Fruit fly (Drosophila melanogaster): ENCODE measurements around the gene BomT3.
A peak's percentile ranks its signal among the peaks of the same experiment; 100 is the strongest.

The BomT3 gene

DNA sequence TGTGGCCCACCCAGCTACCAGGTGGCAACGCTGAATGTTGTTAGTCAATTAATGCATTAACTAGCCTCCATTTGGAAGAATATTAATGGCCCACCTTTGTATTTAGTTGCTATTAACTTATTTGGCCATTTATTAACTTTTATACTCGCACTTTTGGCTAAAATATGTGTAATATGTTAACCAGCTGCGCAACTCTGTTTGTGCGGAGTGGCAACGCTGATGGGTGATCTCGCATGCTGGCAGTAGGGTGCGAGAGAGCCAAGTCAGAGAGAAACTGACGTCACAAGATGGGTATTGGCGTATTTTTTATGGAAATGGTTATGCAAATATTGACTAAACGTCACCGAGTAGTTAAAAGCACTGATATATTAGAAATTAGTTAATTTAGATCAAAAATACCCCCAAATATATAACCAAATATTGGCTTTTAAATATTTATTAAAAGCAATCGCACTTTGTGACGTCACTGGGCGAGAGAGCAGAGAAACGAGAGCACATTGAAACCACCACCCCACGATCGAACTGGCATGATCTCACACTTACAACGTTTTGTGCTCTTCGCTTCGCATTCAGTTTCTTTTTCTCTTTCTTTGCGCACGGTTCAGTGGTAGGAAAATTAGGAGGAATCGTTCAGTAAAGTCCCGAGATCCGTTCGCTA is 44.4 kb downstream of the BomT3 start, which contains the start of gene how (continued):
- TF ChIP-seq Lpt (GFP tag; optimal IDR thresholded peaks at IDR 0.05) (peak; percentile 27), Hr39 (GFP tag; optimal IDR thresholded peaks at IDR 0.05) (peak; percentile 45), dac (GFP tag; optimal IDR thresholded peaks at IDR 0.05) (no peak), spab (GFP tag; optimal IDR thresholded peaks at IDR 0.05) (no peak), CG6854 (GFP tag; optimal IDR thresholded peaks at IDR 0.05) (peak; percentile 55), CG3919 (GFP tag; optimal IDR thresholded peaks at IDR 0.05) (peak; percentile 15), CG9139 (GFP tag; optimal IDR thresholded peaks at IDR 0.05) (no peak), CG6276 (GFP tag; optimal IDR thresholded peaks at IDR 0.05) (no peak), salr (GFP tag; optimal IDR thresholded peaks at IDR 0.05) (peak in 1 of 2 experiments; percentile 40), fd59A (GFP tag; optimal IDR thresholded peaks at IDR 0.05) (no peak), Met (GFP tag; optimal IDR thresholded peaks at IDR 0.05) (peak; percentile 42), Gug (GFP tag; IDR thresholded peaks at IDR 0.05) (no peak), fkh (GFP tag; optimal IDR thresholded peaks at IDR 0.05) (peak; percentile 7), fd85E (GFP tag; optimal IDR thresholded peaks at IDR 0.05) (no peak), CG7368 (GFP tag; optimal IDR thresholded peaks at IDR 0.05) (no peak), pdm3 (GFP tag; optimal IDR thresholded peaks at IDR 0.05) (no peak), CG10631 (GFP tag; optimal IDR thresholded peaks at IDR 0.05) (peak; percentile 19), CG31627 (GFP tag; optimal IDR thresholded peaks at IDR 0.05) (peak; percentile 41), CG11294 (GFP tag; IDR thresholded peaks at IDR 0.05) (no peak)

DNA sequence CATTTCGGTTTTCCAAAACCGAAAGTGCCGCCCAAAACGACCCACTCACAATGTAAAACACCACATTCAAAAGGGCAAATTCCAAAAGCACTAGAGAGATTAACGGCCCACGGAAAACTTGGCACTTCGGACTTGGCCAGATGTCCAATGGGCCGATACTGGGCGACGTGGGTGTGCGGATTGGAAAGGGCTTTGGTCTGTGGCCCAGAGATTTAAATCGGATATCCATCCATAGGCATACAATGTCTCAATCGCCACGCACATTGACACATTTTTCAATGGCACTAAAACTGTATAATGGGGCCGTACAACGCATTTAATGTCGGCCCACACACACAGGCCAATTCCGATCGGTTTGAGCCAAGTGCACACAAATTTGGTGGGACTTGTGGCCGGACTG is 45.8 kb downstream of the BomT3 start:
- no peak for TF ChIP-seq Eip75B (GFP tag; optimal IDR thresholded peaks at IDR 0.05)
- TF ChIP-seq CG15336 (GFP tag; IDR thresholded peaks at IDR 0.05) = no peak
- TF ChIP-seq CG11294 (GFP tag; IDR thresholded peaks at IDR 0.05) = no peak
- no peak for TF ChIP-seq CG1621 (tag; optimal IDR thresholded peaks at IDR 0.05)
- no peak for TF ChIP-seq esn (GFP tag; optimal IDR thresholded peaks at IDR 0.05)
- TF ChIP-seq CG6276 (GFP tag; optimal IDR thresholded peaks at IDR 0.05) = no peak
- no peak for TF ChIP-seq achi (GFP tag; optimal IDR thresholded peaks at IDR 0.05)
- TF ChIP-seq CG8319 (GFP tag; optimal IDR thresholded peaks at IDR 0.05) = no peak
- TF ChIP-seq dac (GFP tag; optimal IDR thresholded peaks at IDR 0.05) = no peak
- TF ChIP-seq CG34406 (GFP tag; optimal IDR thresholded peaks at IDR 0.05) = no peak
- TF ChIP-seq Sox102F (GFP tag; optimal IDR thresholded peaks at IDR 0.05) = no peak
- no peak for TF ChIP-seq salr (GFP tag; optimal IDR thresholded peaks at IDR 0.05)
- TF ChIP-seq pdm3 (GFP tag; optimal IDR thresholded peaks at IDR 0.05) = no peak
- no peak for TF ChIP-seq CG3032 (tag; optimal IDR thresholded peaks at IDR 0.05)
- no peak for TF ChIP-seq topi (GFP tag; optimal IDR thresholded peaks at IDR 0.05)
- no peak for TF ChIP-seq CG6163 (GFP tag; IDR thresholded peaks at IDR 0.05)

DNA sequence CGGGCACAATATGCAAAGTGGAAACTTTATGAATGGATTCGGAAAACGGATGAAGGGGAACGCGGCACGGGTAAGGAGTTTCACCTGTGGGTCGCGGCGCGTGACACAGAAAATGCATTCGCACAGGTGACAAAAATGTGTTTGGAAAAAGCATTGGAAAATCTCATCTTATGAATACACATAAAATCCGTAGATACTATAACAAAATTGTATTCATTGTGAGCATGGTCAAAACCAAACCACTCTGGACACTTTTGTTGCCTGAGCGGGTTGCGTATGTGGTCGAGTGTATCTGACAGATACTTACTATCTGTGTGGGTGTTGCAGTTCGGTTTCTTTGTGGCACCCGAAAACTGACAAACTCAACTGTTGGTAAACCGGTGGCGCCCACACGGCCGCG is 46.7 kb downstream of the BomT3 start:
- peak; percentile 86 for TF ChIP-seq CG32006 (GFP tag; optimal IDR thresholded peaks at IDR 0.05)
- no peak for TF ChIP-seq spab (GFP tag; optimal IDR thresholded peaks at IDR 0.05)
- peak; percentile 81 for TF ChIP-seq Sox14 (GFP tag; optimal IDR thresholded peaks at IDR 0.05)
- TF ChIP-seq topi (GFP tag; optimal IDR thresholded peaks at IDR 0.05) = peak; percentile 72
- TF ChIP-seq Met (GFP tag; optimal IDR thresholded peaks at IDR 0.05) = no peak
- peak; percentile 71 for TF ChIP-seq Gug (GFP tag; IDR thresholded peaks at IDR 0.05)
- TF ChIP-seq eg (GFP tag; IDR thresholded peaks at IDR 0.05) = peak; percentile 94
- peak; percentile 79 for TF ChIP-seq CG11294 (GFP tag; IDR thresholded peaks at IDR 0.05)
- peak; percentile 21 for TF ChIP-seq CG6808 (GFP tag; optimal IDR thresholded peaks at IDR 0.05)
- no peak for TF ChIP-seq vri (GFP tag; optimal IDR thresholded peaks at IDR 0.05)
- peak; percentile 80 for TF ChIP-seq achi (GFP tag; optimal IDR thresholded peaks at IDR 0.05)
- TF ChIP-seq CG8319 (GFP tag; optimal IDR thresholded peaks at IDR 0.05) = no peak
- no peak for TF ChIP-seq CG10669 (GFP tag; optimal IDR thresholded peaks at IDR 0.05)
- TF ChIP-seq CG11902 (GFP tag; optimal IDR thresholded peaks at IDR 0.05) = peak; percentile 35
- peak; percentile 65 for TF ChIP-seq lz (GFP tag; optimal IDR thresholded peaks at IDR 0.05)
- TF ChIP-seq Ets96B (tag; optimal IDR thresholded peaks at IDR 0.05) = peak; percentile 42
- peak; percentile 22 for TF ChIP-seq CG3032 (tag; optimal IDR thresholded peaks at IDR 0.05)
- no peak for TF ChIP-seq CG16779 (tag; optimal IDR thresholded peaks at IDR 0.05)
- TF ChIP-seq CG8632 (GFP tag; optimal IDR thresholded peaks at IDR 0.05) = no peak
- TF ChIP-seq CG6163 (GFP tag; IDR thresholded peaks at IDR 0.05) = peak; percentile 90
- peak; percentile 71 for TF ChIP-seq esn (GFP tag; optimal IDR thresholded peaks at IDR 0.05)
- no peak for TF ChIP-seq Eip93F (GFP tag; optimal IDR thresholded peaks at IDR 0.05)
- TF ChIP-seq CG6792 (GFP tag; optimal IDR thresholded peaks at IDR 0.05) = peak; percentile 70
- TF ChIP-seq net (GFP tag; optimal IDR thresholded peaks at IDR 0.05) = peak; percentile 84
- peak; percentile 66 for TF ChIP-seq cyc (GFP tag; optimal IDR thresholded peaks at IDR 0.05)
- no peak for TF ChIP-seq CG6854 (GFP tag; optimal IDR thresholded peaks at IDR 0.05)
- no peak for TF ChIP-seq CG9139 (GFP tag; optimal IDR thresholded peaks at IDR 0.05)
- TF ChIP-seq Lpt (GFP tag; optimal IDR thresholded peaks at IDR 0.05) = peak; percentile 78
- no peak for TF ChIP-seq Eip75B (GFP tag; optimal IDR thresholded peaks at IDR 0.05)
- TF ChIP-seq CG15336 (GFP tag; IDR thresholded peaks at IDR 0.05) = peak; percentile 95
- TF ChIP-seq CG1621 (tag; optimal IDR thresholded peaks at IDR 0.05) = no peak
- TF ChIP-seq CG6276 (GFP tag; optimal IDR thresholded peaks at IDR 0.05) = no peak
- peak; percentile 70 for TF ChIP-seq CG31627 (GFP tag; optimal IDR thresholded peaks at IDR 0.05)
